Worm (Caenorhabditis elegans) whole organism, mixed stage, embryonic: ENCODE results near the gene nsun-5.

Experiments
- M03D4.4 ChIP-seq: sonication (generic microtip); optimal IDR thresholded peaks from 2 replicates; lab custom pipeline; 2017; ENCODE audit warnings: mild to moderate bottlenecking, missing genetic modification characterization, missing compliant biosample characterization
- bed-3 ChIP-seq: fragments of 200-800 bp; sonication (Bioruptor generic); optimal IDR thresholded peaks from 3 replicates; lab custom pipeline; 2018; ENCODE audit warnings: mild to moderate bottlenecking, missing genetic modification characterization, moderate library complexity, missing compliant biosample characterization
- blmp-1 ChIP-seq: fragments of 150-350 bp; optimal IDR thresholded peaks from 2 replicates; lab custom pipeline; 2014; ENCODE audit warnings: missing biosample characterization, missing genetic modification characterization
- ceh-39 ChIP-seq: fragments of 150-350 bp; optimal IDR thresholded peaks from 2 replicates; lab custom pipeline; 2014; ENCODE audit warnings: missing biosample characterization, missing genetic modification characterization
- ceh-43 ChIP-seq: fragments of 200-800 bp; sonication (Bioruptor generic); optimal IDR thresholded peaks from 2 replicates; lab custom pipeline; 2018; ENCODE audit warnings: mild to moderate bottlenecking, missing genetic modification characterization, moderate library complexity, missing compliant biosample characterization
- ceh-83 ChIP-seq: fragments of 200-800 bp; sonication (Bioruptor generic); optimal IDR thresholded peaks from 2 replicates; lab custom pipeline; 2018; ENCODE audit warnings: mild to moderate bottlenecking, missing genetic modification characterization, missing compliant biosample characterization
- ces-1 ChIP-seq: fragments of 150-350 bp; optimal IDR thresholded peaks from 2 replicates; lab custom pipeline; 2014; ENCODE audit warnings: missing biosample characterization, missing genetic modification reagents, missing genetic modification characterization
- cnd-1 ChIP-seq: fragments of 200-800 bp; sonication (Bioruptor generic); optimal IDR thresholded peaks from 2 replicates; lab custom pipeline; 2018; ENCODE audit warnings: mild to moderate bottlenecking, missing genetic modification characterization, missing compliant biosample characterization
- drap-1 ChIP-seq: fragments of 200-800 bp; sonication (Bioruptor generic); optimal IDR thresholded peaks from 3 replicates; lab custom pipeline; 2018; ENCODE audit warnings: mild to moderate bottlenecking, missing genetic modification characterization, missing compliant biosample characterization
- elt-1 ChIP-seq: sonication (generic microtip); optimal IDR thresholded peaks from 2 replicates; lab custom pipeline; 2017; ENCODE audit warnings: missing genetic modification characterization, mild to moderate bottlenecking, missing compliant biosample characterization, antibody characterized with exemption, moderate library complexity, borderline replicate concordance; ENCODE audit not compliant: insufficient read depth
- flh-1 ChIP-seq: fragments of 200-800 bp; sonication (Bioruptor generic); optimal IDR thresholded peaks from 2 replicates; lab custom pipeline; 2018; ENCODE audit warnings: mild to moderate bottlenecking, missing genetic modification characterization, moderate library complexity, missing compliant biosample characterization
- ham-2 ChIP-seq: fragments of 200-800 bp; sonication (Bioruptor generic); optimal IDR thresholded peaks from 2 replicates; lab custom pipeline; 2018; ENCODE audit warnings: mild to moderate bottlenecking, missing genetic modification characterization, missing compliant biosample characterization
- hlh-1 ChIP-seq: fragments of 150-350 bp; optimal IDR thresholded peaks from 2 replicates; lab custom pipeline; 2014; ENCODE audit warnings: missing biosample characterization, missing genetic modification reagents, missing genetic modification characterization
- lin-13 ChIP-seq: fragments of 150-350 bp; optimal IDR thresholded peaks from 2 replicates; lab custom pipeline; 2014; ENCODE audit warnings: missing biosample characterization, missing genetic modification characterization
- lin-32 ChIP-seq: fragments of 200-800 bp; sonication (Bioruptor generic); optimal IDR thresholded peaks from 2 replicates; lab custom pipeline; 2018; ENCODE audit warnings: mild to moderate bottlenecking, missing genetic modification characterization, missing compliant biosample characterization
- lsy-2 ChIP-seq: fragments of 150-350 bp; optimal IDR thresholded peaks from 2 replicates; lab custom pipeline; 2014; ENCODE audit warnings: missing biosample characterization, missing genetic modification characterization
- mep-1 ChIP-seq: fragments of 150-350 bp; optimal IDR thresholded peaks from 2 replicates; lab custom pipeline; 2017; ENCODE audit warnings: missing biosample characterization, missing genetic modification reagents, missing genetic modification characterization, inconsistent platforms
- mls-2 ChIP-seq: sonication (generic microtip); optimal IDR thresholded peaks from 2 replicates; lab custom pipeline; 2016; ENCODE audit warnings: mild to moderate bottlenecking, missing genetic modification characterization, moderate library complexity, missing compliant biosample characterization
- nhr-12 ChIP-seq: fragments of 150-350 bp; optimal IDR thresholded peaks from 2 replicates; lab custom pipeline; 2014; ENCODE audit warnings: missing biosample characterization, missing genetic modification characterization
- nhr-2 ChIP-seq: fragments of 150-350 bp; optimal IDR thresholded peaks from 2 replicates; lab custom pipeline; 2014; ENCODE audit warnings: missing biosample characterization, missing genetic modification characterization
- nhr-237 ChIP-seq: fragments of 150-350 bp; optimal IDR thresholded peaks from 2 replicates; lab custom pipeline; 2014; ENCODE audit warnings: missing biosample characterization, missing genetic modification characterization
- nhr-28 ChIP-seq: fragments of 150-350 bp; optimal IDR thresholded peaks from 2 replicates; lab custom pipeline; 2014; ENCODE audit warnings: missing biosample characterization, missing genetic modification characterization
- nhr-76 ChIP-seq: sonication (generic microtip); optimal IDR thresholded peaks from 2 replicates; lab custom pipeline; 2017; ENCODE audit warnings: missing biosample characterization, missing genetic modification characterization
- pha-4 ChIP-seq: fragments of 150-350 bp; optimal IDR thresholded peaks from 2 replicates; lab custom pipeline; 2018; ENCODE audit warnings: missing biosample characterization, missing genetic modification reagents, missing genetic modification characterization
- sem-2 ChIP-seq: fragments of 200-800 bp; sonication (Bioruptor generic); optimal IDR thresholded peaks from 2 replicates; lab custom pipeline; 2018; ENCODE audit warnings: mild to moderate bottlenecking, missing genetic modification characterization, missing compliant biosample characterization
- snpc-4 ChIP-seq: fragments of 150-350 bp; optimal IDR thresholded peaks from 2 replicates; lab custom pipeline; 2014; ENCODE audit warnings: missing biosample characterization, missing genetic modification characterization
- sptf-1 ChIP-seq: sonication (generic microtip); optimal IDR thresholded peaks from 2 replicates; lab custom pipeline; 2017; ENCODE audit warnings: mild to moderate bottlenecking, missing genetic modification characterization, moderate library complexity, missing compliant biosample characterization
- tbx-8 ChIP-seq: fragments of 200-800 bp; sonication (Bioruptor generic); optimal IDR thresholded peaks from 2 replicates; lab custom pipeline; 2018; ENCODE audit warnings: mild to moderate bottlenecking, missing genetic modification characterization, moderate library complexity, missing compliant biosample characterization
- unc-120 ChIP-seq: sonication (generic microtip); optimal IDR thresholded peaks from 2 replicates; lab custom pipeline; 2017; ENCODE audit warnings: missing genetic modification characterization, missing compliant biosample characterization; ENCODE audit not compliant: poor library complexity, severe bottlenecking
- unc-39 ChIP-seq: fragments of 150-350 bp; optimal IDR thresholded peaks from 2 replicates; lab custom pipeline; 2014; ENCODE audit warnings: missing biosample characterization, missing genetic modification characterization
- unc-62 ChIP-seq: fragments of 150-350 bp; optimal IDR thresholded peaks from 2 replicates; lab custom pipeline; 2014; ENCODE audit warnings: missing biosample characterization, missing genetic modification reagents, missing genetic modification characterization
- zip-8 ChIP-seq: fragments of 150-350 bp; optimal IDR thresholded peaks from 2 replicates; lab custom pipeline; 2014; ENCODE audit warnings: missing biosample characterization, missing genetic modification characterization
- ztf-11 ChIP-seq: fragments of 150-350 bp; optimal IDR thresholded peaks from 2 replicates; lab custom pipeline; 2014; ENCODE audit warnings: missing biosample characterization, missing genetic modification characterization

The nsun-5 gene

ce11 chrII:14946545-14946944, 22.9 kb upstream of the nsun-5 start:
- TF ChIP-seq unc-39 = no peak
- TF ChIP-seq ces-1 (GFP tag; lab: Kevin White, UChicago) = peak; percentile 15

- no peak for TF ChIP-seq tbx-8
- no peak for TF ChIP-seq mls-2
- no peak for TF ChIP-seq bed-3
- no peak for TF ChIP-seq nhr-12 (tag; lab: Kevin White, UChicago)
- no peak for TF ChIP-seq ces-1 (GFP tag; lab: Kevin White, UChicago)
- TF ChIP-seq mep-1 (tag; lab: Kevin White, UChicago) = no peak
- no peak for TF ChIP-seq drap-1
- no peak for TF ChIP-seq elt-1 (tag; lab: Kevin White, UChicago)
- no peak for TF ChIP-seq sem-2
- TF ChIP-seq snpc-4 (tag; lab: Kevin White, UChicago) = no peak
- no peak for TF ChIP-seq unc-39
- TF ChIP-seq unc-62 (GFP tag; lab: Kevin White, UChicago) = no peak
- TF ChIP-seq flh-1 (GFP tag; lab: Kevin White, UChicago) = no peak
- no peak for TF ChIP-seq blmp-1 (tag; lab: Kevin White, UChicago)
- TF ChIP-seq unc-120 (tag; lab: Kevin White, UChicago) = no peak
- TF ChIP-seq M03D4.4 (tag; lab: Kevin White, UChicago) = no peak
- TF ChIP-seq lin-13 = no peak
- no peak for TF ChIP-seq nhr-237 (tag; lab: Kevin White, UChicago)
- TF ChIP-seq cnd-1 (tag; lab: Kevin White, UChicago) = no peak
- TF ChIP-seq hlh-1 = no peak
Measured at ce11 chrII:14952464-14953064, 16.9 kb upstream of the nsun-5 start.

- no peak for TF ChIP-seq mep-1 (tag; lab: Kevin White, UChicago)
- no peak for TF ChIP-seq lsy-2 (tag; lab: Kevin White, UChicago)
Measured at ce11 chrII:14958113-14958512, 11.3 kb upstream of the nsun-5 start, which contains the start of gene Y53F4B.1. Gene Y53F4B.1, minus strand, starts transcription at chrII:14958213.

ce11 chrII:14959273-14959672, 10.1 kb upstream of the nsun-5 start:
- TF ChIP-seq zip-8 (tag; lab: Kevin White, UChicago) (no peak), elt-1 (tag; lab: Kevin White, UChicago) (no peak), unc-62 (GFP tag; lab: Kevin White, UChicago) (no peak)

- no peak for TF ChIP-seq M03D4.4 (tag; lab: Kevin White, UChicago)
- TF ChIP-seq ham-2 = no peak
- TF ChIP-seq unc-120 (tag; lab: Kevin White, UChicago) = no peak
- TF ChIP-seq snpc-4 (tag; lab: Kevin White, UChicago) = no peak
- TF ChIP-seq bed-3 = no peak
- TF ChIP-seq tbx-8 = no peak
- no peak for TF ChIP-seq ceh-83 (GFP tag; lab: Kevin White, UChicago)
- no peak for TF ChIP-seq ceh-39 (tag; lab: Kevin White, UChicago)
- TF ChIP-seq sptf-1 = no peak
- TF ChIP-seq nhr-2 (tag; lab: Kevin White, UChicago) = no peak
- TF ChIP-seq lin-32 (GFP tag; lab: Kevin White, UChicago) = no peak
- no peak for TF ChIP-seq flh-1 (GFP tag; lab: Kevin White, UChicago)
- no peak for TF ChIP-seq nhr-76 (tag; lab: Kevin White, UChicago)
- no peak for TF ChIP-seq nhr-237 (tag; lab: Kevin White, UChicago)
- TF ChIP-seq ztf-11 = no peak
- TF ChIP-seq lin-13 = no peak
- no peak for TF ChIP-seq hlh-1
Measured at ce11 chrII:14964008-14964407, 5.4 kb upstream of the nsun-5 start, which contains the start of gene elo-9. Gene elo-9, minus strand, starts transcription at chrII:14964108.

- TF ChIP-seq drap-1 = no peak
- no peak for TF ChIP-seq ces-1 (GFP tag; lab: Kevin White, UChicago)
- no peak for TF ChIP-seq hlh-1
- no peak for TF ChIP-seq unc-62 (GFP tag; lab: Kevin White, UChicago)
- no peak for TF ChIP-seq ztf-11
- no peak for TF ChIP-seq cnd-1 (tag; lab: Kevin White, UChicago)
- TF ChIP-seq pha-4 = no peak
- no peak for TF ChIP-seq sem-2
- no peak for TF ChIP-seq ceh-43 (GFP tag; lab: Kevin White, UChicago)
- no peak for TF ChIP-seq lin-13
- TF ChIP-seq mls-2 = no peak
- no peak for TF ChIP-seq zip-8 (tag; lab: Kevin White, UChicago)
- no peak for TF ChIP-seq lsy-2 (tag; lab: Kevin White, UChicago)
- no peak for TF ChIP-seq tbx-8
- no peak for TF ChIP-seq mep-1 (tag; lab: Kevin White, UChicago)
- no peak for TF ChIP-seq flh-1 (GFP tag; lab: Kevin White, UChicago)
- no peak for TF ChIP-seq sptf-1
- TF ChIP-seq nhr-28 (tag; lab: Kevin White, UChicago) = no peak
- no peak for TF ChIP-seq ceh-39 (tag; lab: Kevin White, UChicago)
Measured at ce11 chrII:14964877-14965276, 4.5 kb upstream of the nsun-5 start.
